Worm (Caenorhabditis elegans) whole organism, midembryonic: Measurements from ENCODE around the gene flor-1.

Experiments
- T22C8.4 ChIP-seq: fragments of 200-800 bp; sonication (Bioruptor generic); IDR thresholded peaks from 2 replicates; pipeline ENCODE4 v1.3.6; 2022; ENCODE audit warnings: missing genetic modification characterization, missing compliant biosample characterization
- flt-1 ChIP-seq: fragments of 200-800 bp; sonication (Bioruptor generic); IDR thresholded peaks from 2 replicates; pipeline ENCODE4 v1.3.6; 2022; ENCODE audit warnings: missing genetic modification characterization, missing compliant biosample characterization
- klf-2 ChIP-seq: fragments of 200-800 bp; sonication (Bioruptor generic); conservative IDR thresholded peaks from 2 replicates; pipeline ENCODE4 v1.3.6; 2022; ENCODE audit warnings: missing genetic modification reagents, missing genetic modification characterization, missing compliant biosample characterization
- med-1 ChIP-seq: sonication (generic microtip); optimal IDR thresholded peaks from 2 replicates; lab custom pipeline; 2017; ENCODE audit warnings: missing genetic modification characterization, mild to moderate bottlenecking, missing compliant biosample characterization, antibody characterized with exemption, missing genetic modification reagents; ENCODE audit not compliant: insufficient read depth
- ref-1 ChIP-seq: fragments of 200-800 bp; sonication (Bioruptor generic); conservative IDR thresholded peaks from 2 replicates; pipeline ENCODE4 v1.3.6; 2022; ENCODE audit warnings: missing genetic modification reagents, missing genetic modification characterization, missing compliant biosample characterization
- ztf-29 ChIP-seq: fragments of 200-800 bp; sonication (Bioruptor generic); IDR thresholded peaks from 2 replicates; pipeline ENCODE4 v1.3.6; 2022; ENCODE audit warnings: missing genetic modification reagents, missing genetic modification characterization, missing compliant biosample characterization

- TF ChIP-seq klf-2 (no peak), med-1 (GFP tag; lab: Kevin White, UChicago) (no peak), flt-1 (GFP tag; lab: Robert Waterston, UW) (no peak), T22C8.4 (GFP tag; lab: Robert Waterston, UW) (no peak), ztf-29 (GFP tag; lab: Robert Waterston, UW) (no peak), ref-1 (GFP tag; lab: Robert Waterston, UW) (no peak)
These were observed 28.4 kb upstream of the flor-1 start, which contains the start of gene T09F5.20 for ce11 chrV:15147776-15148175.
